Fruit fly (Drosophila melanogaster): ENCODE results near the gene disco-r.

disco-r gene

DNA sequence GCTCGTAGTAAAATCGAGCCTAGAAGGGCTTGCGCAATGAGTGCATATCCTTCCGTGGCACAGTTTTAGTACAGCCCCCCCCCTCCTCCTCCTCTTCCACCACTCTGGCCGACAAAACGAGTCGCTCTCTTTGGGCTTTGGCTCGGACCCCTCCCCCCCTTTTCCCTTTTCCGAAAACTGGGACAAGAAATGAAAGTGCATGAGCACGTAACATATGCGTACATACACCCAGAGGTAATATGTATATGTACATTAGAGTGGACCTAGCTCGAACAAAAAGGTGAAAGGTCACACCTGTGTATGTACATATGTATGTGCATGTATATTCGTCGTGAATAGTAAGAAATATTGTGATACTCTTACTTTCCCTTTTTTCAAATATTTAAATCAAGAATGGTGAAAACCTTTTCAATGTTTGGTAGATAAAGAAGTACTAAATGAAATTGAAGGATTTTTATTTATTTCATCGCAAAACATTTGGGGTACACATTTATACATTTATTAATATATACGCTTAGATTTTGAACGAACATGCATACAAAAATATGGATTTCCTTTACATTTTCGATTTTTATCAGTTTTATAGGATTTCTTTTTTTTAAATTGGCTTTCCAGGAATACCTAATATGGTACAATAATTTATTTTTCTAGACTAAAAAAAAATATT, 56.0 kb downstream of the disco-r start (continued):
- no peak for TF ChIP-seq nerfin-2 (GFP tag; IDR thresholded peaks at IDR 0.05; ENCODE audit: partially characterized antibody)
- TF ChIP-seq Eip74EF (GFP tag; optimal IDR thresholded peaks at IDR 0.05): no peak
- TF ChIP-seq pros (GFP tag; optimal IDR thresholded peaks at IDR 0.05): no peak
- no peak for TF ChIP-seq Six4 (GFP tag; optimal IDR thresholded peaks at IDR 0.05)
- TF ChIP-seq HLHmδ (GFP tag; optimal IDR thresholded peaks at IDR 0.05): no peak
- TF ChIP-seq croc (GFP tag; conservative IDR thresholded peaks at IDR 0.05): no peak
- TF ChIP-seq CG10267 (tag; optimal IDR thresholded peaks at IDR 0.05): no peak
- no peak for TF ChIP-seq Usf (GFP tag; optimal IDR thresholded peaks at IDR 0.05)
- no peak for TF ChIP-seq TFAM (GFP tag; optimal IDR thresholded peaks at IDR 0.05)
- TF ChIP-seq row (GFP tag; IDR thresholded peaks at IDR 0.05): peak; percentile 35; the same call in 1 of the 3 replicates
- TF ChIP-seq gcm2 (GFP tag; optimal IDR thresholded peaks at IDR 0.05): no peak

- TF ChIP-seq CG3281 (GFP tag; optimal IDR thresholded peaks at IDR 0.05) (peak; percentile 2), Dref (GFP tag; IDR thresholded peaks at IDR 0.05) (no peak), ci (GFP tag; IDR thresholded peaks at IDR 0.05) (peak; percentile 78; the same call in 2 of the 3 replicates), fd102C (GFP tag; optimal IDR thresholded peaks at IDR 0.05) (no peak), z (GFP tag; IDR thresholded peaks at IDR 0.05) (0 out of 3 replicates have a peak, but pooled peaks have one; percentile 18), Scr (GFP tag; IDR thresholded peaks at IDR 0.05; ENCODE audit: partially characterized antibody) (peak; percentile 12; the same call in 1 of the 2 replicates), sob (GFP tag; IDR thresholded peaks at IDR 0.05) (peak; percentile 36; the same call in 1 of the 2 replicates), CG2889 (GFP tag; IDR thresholded peaks at IDR 0.05) (0 out of 3 replicates have a peak, but pooled peaks have one; percentile 3), pzg (GFP tag; optimal IDR thresholded peaks at IDR 0.05) (peak; percentile 4), D19A (tag; optimal IDR thresholded peaks at IDR 0.05) (peak; percentile 96), CG2199 (GFP tag; IDR thresholded peaks at IDR 0.05) (peak; percentile 70; the same call in 1 of the 3 replicates), CG10209 (GFP tag; optimal IDR thresholded peaks at IDR 0.05) (no peak), CG12071 (GFP tag; optimal IDR thresholded peaks at IDR 0.05) (peak; percentile 17), Rfx (GFP tag; IDR thresholded peaks at IDR 0.05) (no peak), CG15514 (GFP tag; optimal IDR thresholded peaks at IDR 0.05) (peak; percentile 62), fd64A (GFP tag; optimal IDR thresholded peaks at IDR 0.05) (peak; percentile 12), CG17802 (tag; optimal IDR thresholded peaks at IDR 0.05) (peak; percentile 78), CG4360 (GFP tag; IDR thresholded peaks at IDR 0.05) (peak; percentile 82), Blimp-1 (GFP tag; optimal IDR thresholded peaks at IDR 0.05) (peak; percentile 19), gsb-n (tag; optimal IDR thresholded peaks at IDR 0.05) (no peak), Med (GFP tag) (peak; percentile 84), chm (GFP tag; IDR thresholded peaks at IDR 0.05) (peak; percentile 57; the same call in 1 of the 2 replicates), Dad (GFP tag; optimal IDR thresholded peaks at IDR 0.05) (peak; percentile 10), CrebB (tag; optimal IDR thresholded peaks at IDR 0.05) (peak; percentile 27), CG10543 (GFP tag; optimal IDR thresholded peaks at IDR 0.05) (peak; percentile 81), CG33557 (GFP tag; optimal IDR thresholded peaks at IDR 0.05) (no peak), ERR (GFP tag; optimal IDR thresholded peaks at IDR 0.05) (peak; percentile 4), Hmr (GFP tag; optimal IDR thresholded peaks at IDR 0.05) (peak; percentile 19), seq (GFP tag; IDR thresholded peaks at IDR 0.05) (0 out of 2 replicates have a peak, but pooled peaks have one; percentile 13), CG6854 (GFP tag; optimal IDR thresholded peaks at IDR 0.05) (peak; percentile 4), CG8290 (GFP tag; optimal IDR thresholded peaks at IDR 0.05) (no peak), CG8290 (tag; optimal IDR thresholded peaks at IDR 0.05) (peak in 1 of 2 experiments; percentile 82), CG18599 (GFP tag; optimal IDR thresholded peaks at IDR 0.05) (peak; percentile 33), HmgZ (tag; optimal IDR thresholded peaks at IDR 0.05) (peak; percentile 52), nau (GFP tag; optimal IDR thresholded peaks at IDR 0.05) (no peak), CG34376 (GFP tag; optimal IDR thresholded peaks at IDR 0.05) (peak; percentile 51)
These were observed 57.3 kb downstream of the disco-r start, which contains the start of gene Tob for dm6 chrX:16091431-16091990. Gene Tob (minus strand): TSS chrX:16091495.

All from whole organism, embryonic.